Worm (Caenorhabditis elegans): ENCODE data around the gene ugt-64.

Gene ugt-64

ce11 chrV:3463514-3463913 lies 42.6 kb downstream of the ugt-64 start, which contains the start of gene slc-28.1:
slc-28.1 (plus strand) TSS chrV:3463814.
- TF ChIP-seq chd-7 (tag; optimal IDR thresholded peaks at IDR 0.05), result no peak
- TF ChIP-seq let-607 (tag; optimal IDR thresholded peaks at IDR 0.05), result no peak
- TF ChIP-seq F37B4.10 (GFP tag; IDR thresholded peaks at IDR 0.05), result no peak
- TF ChIP-seq K11D2.4 (GFP tag; IDR thresholded peaks at IDR 0.05), result no peak
- TF ChIP-seq egrh-3 (GFP tag; IDR thresholded peaks at IDR 0.05), result no peak
- no peak for TF ChIP-seq cebp-1 (GFP tag; IDR thresholded peaks at IDR 0.05)
- no peak for TF ChIP-seq cebp-1 (tag; optimal IDR thresholded peaks at IDR 0.05)
- no peak for TF ChIP-seq ceh-79 (tag; optimal IDR thresholded peaks at IDR 0.05)
- no peak for TF ChIP-seq ekl-4 (GFP tag; IDR thresholded peaks at IDR 0.05)
- no peak for TF ChIP-seq tlf-1 (GFP tag; optimal IDR thresholded peaks at IDR 0.05)

- no peak for TF ChIP-seq snpc-1.1 (tag; optimal IDR thresholded peaks at IDR 0.05; ENCODE audit: insufficient read depth)
- TF ChIP-seq unc-62 (GFP tag; optimal IDR thresholded peaks at IDR 0.05), result no peak
- no peak for TF ChIP-seq nfya-2 (GFP tag; IDR thresholded peaks at IDR 0.05)
- no peak for TF ChIP-seq ceh-100 (GFP tag; IDR thresholded peaks at IDR 0.05)
- TF ChIP-seq die-1 (tag; optimal IDR thresholded peaks at IDR 0.05), result no peak
- no peak for TF ChIP-seq ztf-25 (GFP tag; IDR thresholded peaks at IDR 0.05)
- no peak for TF ChIP-seq C06A6.2 (GFP tag; conservative IDR thresholded peaks at IDR 0.05)
- no peak for TF ChIP-seq unc-130 (GFP tag; optimal IDR thresholded peaks at IDR 0.05)
- TF ChIP-seq ceh-27 (GFP tag; optimal IDR thresholded peaks at IDR 0.05), result no peak
- no peak for TF ChIP-seq egl-44 (GFP tag; IDR thresholded peaks at IDR 0.05)
- no peak for TF ChIP-seq F23B12.7 (tag; optimal IDR thresholded peaks at IDR 0.05; ENCODE audit: insufficient read depth)
- no peak for TF ChIP-seq ztf-26 (tag; optimal IDR thresholded peaks at IDR 0.05)
- no peak for TF ChIP-seq somi-1 (GFP tag; optimal IDR thresholded peaks at IDR 0.05)
- no peak for TF ChIP-seq Y67H2A.10 (GFP tag; conservative IDR thresholded peaks at IDR 0.05)
- TF ChIP-seq ccch-3 (GFP tag; optimal IDR thresholded peaks at IDR 0.05), result no peak
- TF ChIP-seq mcd-1 (GFP tag; IDR thresholded peaks at IDR 0.05), result no peak
Observed at ce11 chrV:3459919-3460318, 46.2 kb downstream of the ugt-64 start, which contains the start of gene slc-28.2. slc-28.2 (plus strand) TSS chrV:3460219.

- TF ChIP-seq ztf-22 (GFP tag; optimal IDR thresholded peaks at IDR 0.05) (no peak), B0035.1 (tag; optimal IDR thresholded peaks at IDR 0.05) (no peak), xnd-1 (tag; optimal IDR thresholded peaks at IDR 0.05) (no peak), D2030.7 (GFP tag; IDR thresholded peaks at IDR 0.05) (peak; percentile 10; the same call in 1 of the 2 replicates), egl-44 (GFP tag; IDR thresholded peaks at IDR 0.05) (no peak), efl-1 (GFP tag; optimal IDR thresholded peaks at IDR 0.05) (no peak), Y53G8AR.9 (GFP tag; conservative IDR thresholded peaks at IDR 0.05) (no peak), unc-62 (GFP tag; optimal IDR thresholded peaks at IDR 0.05) (no peak), madf-10 (tag; optimal IDR thresholded peaks at IDR 0.05) (peak; percentile 31), die-1 (tag; optimal IDR thresholded peaks at IDR 0.05) (peak; percentile 43), tbx-9 (tag; optimal IDR thresholded peaks at IDR 0.05; ENCODE audit: borderline replicate concordance) (no peak), lin-54 (GFP tag; optimal IDR thresholded peaks at IDR 0.05) (peak; percentile 9), tbp1 (GFP tag; optimal IDR thresholded peaks at IDR 0.05) (peak; percentile 84), sdz-38 (tag; optimal IDR thresholded peaks at IDR 0.05) (no peak), pha-4 (tag; optimal IDR thresholded peaks at IDR 0.05) (no peak), ztf-25 (GFP tag; IDR thresholded peaks at IDR 0.05) (no peak), B0261.1 (tag; optimal IDR thresholded peaks at IDR 0.05) (peak; percentile 64), K11D2.4 (GFP tag; IDR thresholded peaks at IDR 0.05) (no peak), atf-7 (tag; optimal IDR thresholded peaks at IDR 0.05) (no peak), cebp-1 (GFP tag; IDR thresholded peaks at IDR 0.05) (no peak), cebp-1 (tag; optimal IDR thresholded peaks at IDR 0.05) (no peak), sptf-2 (GFP tag; optimal IDR thresholded peaks at IDR 0.05) (no peak), attf-5 (GFP tag; optimal IDR thresholded peaks at IDR 0.05) (no peak), lsl-1 (GFP tag; optimal IDR thresholded peaks at IDR 0.05) (no peak), zim-3 (tag; optimal IDR thresholded peaks at IDR 0.05) (no peak), lin-26 (GFP tag; IDR thresholded peaks at IDR 0.05) (peak; percentile 82)
Observed at ce11 chrV:3455135-3455747, 50.9 kb downstream of the ugt-64 start.
